Fruit fly (Drosophila melanogaster): ENCODE data around the gene CG43273.

- TF ChIP-seq net (GFP tag; optimal IDR thresholded peaks at IDR 0.05) = no peak
- no peak for TF ChIP-seq pdm3 (GFP tag; optimal IDR thresholded peaks at IDR 0.05)
- TF ChIP-seq esn (GFP tag; optimal IDR thresholded peaks at IDR 0.05) = no peak
- TF ChIP-seq Sox14 (GFP tag; optimal IDR thresholded peaks at IDR 0.05) = no peak
- no peak for TF ChIP-seq Lpt (GFP tag; optimal IDR thresholded peaks at IDR 0.05)
- no peak for TF ChIP-seq Sox102F (GFP tag; optimal IDR thresholded peaks at IDR 0.05)
- no peak for TF ChIP-seq CG4318 (GFP tag; optimal IDR thresholded peaks at IDR 0.05)
- no peak for TF ChIP-seq Gug (GFP tag; IDR thresholded peaks at IDR 0.05)
- TF ChIP-seq CG10631 (GFP tag; optimal IDR thresholded peaks at IDR 0.05) = no peak
- TF ChIP-seq fd85E (GFP tag; optimal IDR thresholded peaks at IDR 0.05) = no peak
- no peak for TF ChIP-seq Sox15 (GFP tag; optimal IDR thresholded peaks at IDR 0.05)
- no peak for TF ChIP-seq CG6854 (GFP tag; optimal IDR thresholded peaks at IDR 0.05)
- TF ChIP-seq CG11902 (GFP tag; optimal IDR thresholded peaks at IDR 0.05) = no peak
- no peak for TF ChIP-seq Hr38 (GFP tag; optimal IDR thresholded peaks at IDR 0.05)
Observed at dm6 chr3R:24857459-24857858, 27.4 kb downstream of the CG43273 start, which contains the start of gene CAH4.

Measured in whole organism, prepupa.